Fruit fly (Drosophila melanogaster) whole organism: ENCODE data around the gene scramb1.

Experiments
- CG8478 ChIP-seq: fragments of >200 bp; optimal IDR thresholded peaks from 2 replicates; lab custom pipeline; 2018; ENCODE audit warnings: inconsistent platforms
- Dll ChIP-seq: fragments of >200 bp; optimal IDR thresholded peaks from 2 replicates; lab custom pipeline; 2017
- EcR ChIP-seq, 2 experiments: fragments of >200 bp; optimal IDR thresholded peaks; 2 replicates each; lab custom pipeline; 2017; ENCODE audit warnings: missing biosample characterization in 2 of 2, missing genetic modification characterization in 2 of 2, missing genetic modification reagents in 2 of 2
- pan ChIP-seq: fragments of >200 bp; optimal IDR thresholded peaks from 2 replicates; lab custom pipeline; 2017
- psq ChIP-seq: fragments of >200 bp; optimal IDR thresholded peaks from 2 replicates; lab custom pipeline; 2017
- usp ChIP-seq: fragments of >200 bp; optimal IDR thresholded peaks from 2 replicates; lab custom pipeline; 2017; ENCODE audit warnings: missing biosample characterization, missing genetic modification characterization, mixed read lengths

- TF ChIP-seq Dll (lab: Kevin White, UChicago) = no peak
- TF ChIP-seq CG8478 (lab: Kevin White, UChicago) = no peak
- no peak for TF ChIP-seq pan
- TF ChIP-seq EcR (GFP tag; optimal IDR thresholded peaks at IDR 0.05; lab: Kevin White, UChicago) = no peak
- no peak for TF ChIP-seq psq (lab: Kevin White, UChicago)
- no peak for TF ChIP-seq usp
Observed at dm6 chr3L:10261219-10261618, 36.2 kb upstream of the scramb1 start.
